Worm (Caenorhabditis elegans): ENCODE results near the gene ift-43.

Gene ift-43

ce11 chrII:5680703-5681102, 20.1 kb upstream of the ift-43 start, which contains the start of gene flp-27:
flp-27 (plus strand) TSS chrII:5681003.
- TF ChIP-seq ceh-62 (tag; optimal IDR thresholded peaks at IDR 0.05) (no peak), snpc-4 (tag; optimal IDR thresholded peaks at IDR 0.05) (no peak), ceh-28 (tag; optimal IDR thresholded peaks at IDR 0.05) (no peak), zfp-2 (tag; optimal IDR thresholded peaks at IDR 0.05) (no peak), nhr-77 (tag; optimal IDR thresholded peaks at IDR 0.05) (no peak), daf-16 (GFP tag; optimal IDR thresholded peaks at IDR 0.05) (no peak), daf-16 (tag; optimal IDR thresholded peaks at IDR 0.05) (no peak), lin-39 (tag; optimal IDR thresholded peaks at IDR 0.05) (no peak), T26A8.4 (GFP tag; IDR thresholded peaks at IDR 0.05) (no peak)

ce11 chrII:5669580-5669979, 9.0 kb upstream of the ift-43 start, which contains the start of gene C25H3.17:
C25H3.17 (minus strand) TSS chrII:5669680.
- no peak for TF ChIP-seq lin-39 (tag; optimal IDR thresholded peaks at IDR 0.05)
- no peak for TF ChIP-seq T20F7.1 (GFP tag; optimal IDR thresholded peaks at IDR 0.05)
- TF ChIP-seq lsy-2 (tag; optimal IDR thresholded peaks at IDR 0.05) = no peak
- TF ChIP-seq zag-1 (tag; optimal IDR thresholded peaks at IDR 0.05) = no peak
- TF ChIP-seq tag-97 (GFP tag; IDR thresholded peaks at IDR 0.05) = no peak
- TF ChIP-seq zfp-2 (tag; optimal IDR thresholded peaks at IDR 0.05) = no peak
- TF ChIP-seq zip-11 (GFP tag; IDR thresholded peaks at IDR 0.05) = no peak
- no peak for TF ChIP-seq pqm-1 (tag; optimal IDR thresholded peaks at IDR 0.05)
- no peak for TF ChIP-seq hmg-1.1 (GFP tag; IDR thresholded peaks at IDR 0.05)
- TF ChIP-seq mdl-1 (tag; optimal IDR thresholded peaks at IDR 0.05) = no peak
- no peak for TF ChIP-seq hif-1 (tag; optimal IDR thresholded peaks at IDR 0.05)
- TF ChIP-seq unc-39 (tag; optimal IDR thresholded peaks at IDR 0.05) = no peak
- TF ChIP-seq nhr-111 (GFP tag; optimal IDR thresholded peaks at IDR 0.05) = no peak
- no peak for TF ChIP-seq nhr-11 (tag; optimal IDR thresholded peaks at IDR 0.05)
- no peak for TF ChIP-seq jun-1 (tag; optimal IDR thresholded peaks at IDR 0.05)
- no peak for TF ChIP-seq dmd-6 (GFP tag; IDR thresholded peaks at IDR 0.05)
- no peak for TF ChIP-seq dpl-1 (GFP tag; optimal IDR thresholded peaks at IDR 0.05)
- TF ChIP-seq F37D6.2 (tag; optimal IDR thresholded peaks at IDR 0.05) = no peak

ce11 chrII:5668830-5669229, 8.2 kb upstream of the ift-43 start, which contains the start of gene C25H3.7:
C25H3.7 (minus strand) TSS chrII:5668930.
- TF ChIP-seq R02D3.7 (tag; optimal IDR thresholded peaks at IDR 0.05) (no peak), php-3 (GFP tag; IDR thresholded peaks at IDR 0.05) (no peak), D1046.2 (GFP tag; IDR thresholded peaks at IDR 0.05) (no peak), snpc-4 (tag; optimal IDR thresholded peaks at IDR 0.05) (no peak), fkh-10 (GFP tag; optimal IDR thresholded peaks at IDR 0.05) (no peak), egl-27 (tag; optimal IDR thresholded peaks at IDR 0.05) (no peak), mdl-1 (tag; optimal IDR thresholded peaks at IDR 0.05) (no peak), aha-1 (tag) (peak; percentile 50)

ce11 chrII:5667540-5667939, 7.0 kb upstream of the ift-43 start:
- TF ChIP-seq nhr-77 (tag; optimal IDR thresholded peaks at IDR 0.05) = no peak
- no peak for TF ChIP-seq madf-9 (GFP tag; conservative IDR thresholded peaks at IDR 0.05)

- TF ChIP-seq ceh-20 (GFP tag; IDR thresholded peaks at IDR 0.05) = no peak
- no peak for TF ChIP-seq nhr-11 (tag; optimal IDR thresholded peaks at IDR 0.05)
- no peak for TF ChIP-seq daf-12 (tag; optimal IDR thresholded peaks at IDR 0.05)
- TF ChIP-seq hmg-1.1 (GFP tag; IDR thresholded peaks at IDR 0.05) = no peak
- TF ChIP-seq lin-15B (tag; optimal IDR thresholded peaks at IDR 0.05) = no peak
- no peak for TF ChIP-seq ama-1 (optimal IDR thresholded peaks at IDR 0.05)
- no peak for TF ChIP-seq ZK546.5 (tag; optimal IDR thresholded peaks at IDR 0.05)
- TF ChIP-seq php-3 (GFP tag; IDR thresholded peaks at IDR 0.05) = no peak
- TF ChIP-seq zip-2 (tag; optimal IDR thresholded peaks at IDR 0.05) = no peak
- TF ChIP-seq ztf-11 (tag; optimal IDR thresholded peaks at IDR 0.05) = no peak
These were observed 5.4 kb upstream of the ift-43 start, which contains the start of gene C25H3.16 for ce11 chrII:5665991-5666390. C25H3.16 (plus strand) TSS chrII:5666291.
